Worm (Caenorhabditis elegans): ENCODE results near the gene fbxa-73.

DNA sequence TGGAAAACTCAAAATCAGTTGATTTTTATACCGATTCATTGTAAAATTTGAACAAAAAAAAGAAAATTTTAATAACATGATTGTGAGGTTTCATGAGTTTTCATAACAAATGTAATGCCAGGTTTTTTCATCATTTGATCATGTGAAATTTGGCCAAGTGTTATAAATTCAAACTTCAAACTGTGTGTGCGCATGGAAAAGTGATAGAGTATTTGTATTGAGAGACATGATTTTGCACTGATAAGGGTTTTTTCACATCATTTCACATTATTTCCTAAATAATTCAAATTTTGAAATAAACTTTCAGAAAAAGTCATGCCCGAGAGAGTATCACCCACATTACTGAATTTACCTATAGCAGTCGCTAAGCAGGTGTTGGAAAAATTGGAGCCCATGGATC lies 37.9 kb downstream of the fbxa-73 start, which contains the start of gene fbxa-219:
- TF ChIP-seq nhr-41 (GFP tag; IDR thresholded peaks at IDR 0.05) (no peak), arid-1 (GFP tag; conservative IDR thresholded peaks at IDR 0.05) (no peak), ceh-20 (GFP tag; IDR thresholded peaks at IDR 0.05) (no peak), pha-4 (GFP tag; IDR thresholded peaks at IDR 0.05) (no peak), pha-4 (tag; optimal IDR thresholded peaks at IDR 0.05) (no peak), nhr-42 (GFP tag; IDR thresholded peaks at IDR 0.05) (no peak), unc-130 (GFP tag; optimal IDR thresholded peaks at IDR 0.05) (no peak), mdt-29 (GFP tag; IDR thresholded peaks at IDR 0.05) (no peak), egl-27 (tag; optimal IDR thresholded peaks at IDR 0.05) (no peak)

Measured in whole organism, L4 larva.